Fruit fly (Drosophila melanogaster) whole organism: ENCODE measurements around the gene ttk.

Experiments
- CG8478 ChIP-seq: fragments of >200 bp; optimal IDR thresholded peaks from 2 replicates; lab custom pipeline; 2018; ENCODE audit warnings: inconsistent platforms
- Dll ChIP-seq: fragments of >200 bp; optimal IDR thresholded peaks from 2 replicates; lab custom pipeline; 2017
- EcR ChIP-seq, 2 experiments: fragments of >200 bp; optimal IDR thresholded peaks; 2 replicates each; lab custom pipeline; 2017; ENCODE audit warnings: missing biosample characterization in 2 of 2, missing genetic modification characterization in 2 of 2, missing genetic modification reagents in 2 of 2
- usp ChIP-seq: fragments of >200 bp; optimal IDR thresholded peaks from 2 replicates; lab custom pipeline; 2017; ENCODE audit warnings: missing biosample characterization, missing genetic modification characterization, mixed read lengths

dm6 chr3R:31744044-31744652 is 30.5 kb downstream of the ttk start, which contains the start of gene CG1896:
- TF ChIP-seq usp = no peak
- TF ChIP-seq CG8478 (lab: Kevin White, UChicago) = no peak
- TF ChIP-seq Dll (lab: Kevin White, UChicago) = no peak
- TF ChIP-seq EcR (GFP tag; optimal IDR thresholded peaks at IDR 0.05; lab: Kevin White, UChicago) = no peak
